Worm (Caenorhabditis elegans) whole organism, L4/young adult: ENCODE data around the gene F10E9.7.

Experiments
- W03F9.2 ChIP-seq: fragments of 150-350 bp; optimal IDR thresholded peaks from 2 replicates; lab custom pipeline; 2014; ENCODE audit warnings: missing biosample characterization, missing genetic modification characterization
- him-1 ChIP-seq: sonication (generic microtip); optimal IDR thresholded peaks from 2 replicates; lab custom pipeline; 2016; ENCODE audit warnings: missing genotype, missing genetic modification reagents, missing genetic modification characterization, missing compliant biosample characterization

ce11 chrIII:8291268-8292032 is 15.8 kb downstream of the F10E9.7 start:
- no peak for TF ChIP-seq W03F9.2 (tag; lab: Kevin White, UChicago)
- no peak for TF ChIP-seq him-1
